Worm (Caenorhabditis elegans): ENCODE measurements around the gene nhr-125.

DNA sequence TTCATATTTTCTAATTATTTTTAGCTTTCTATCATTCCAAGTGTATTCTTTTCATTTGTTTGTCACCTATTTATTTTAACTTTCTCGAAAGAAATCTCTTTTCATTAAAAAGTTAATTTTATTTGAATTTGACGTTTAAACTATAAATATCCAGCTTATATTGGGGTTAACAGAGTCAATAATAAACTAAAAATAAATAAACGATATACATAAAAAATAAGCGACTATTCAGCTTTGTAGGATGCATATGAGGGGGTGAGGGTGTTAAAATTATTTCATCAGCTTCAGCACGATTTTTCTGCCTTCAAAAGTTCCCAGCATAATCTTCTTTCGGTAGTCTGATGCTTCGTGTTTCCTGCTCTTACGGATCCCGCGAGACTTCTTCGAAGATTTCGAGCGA, 48.3 kb upstream of the nhr-125 start:
- TF ChIP-seq dao-5 (tag; optimal IDR thresholded peaks at IDR 0.05) (no peak), W03F9.2 (tag; optimal IDR thresholded peaks at IDR 0.05) (no peak)
